Worm (Caenorhabditis elegans): ENCODE results near the gene Y116A8C.37.

- TF ChIP-seq sea-1 (GFP tag; conservative IDR thresholded peaks at IDR 0.05) = no peak
- no peak for TF ChIP-seq scrt-1 (GFP tag; IDR thresholded peaks at IDR 0.05)
Measured at ce11 chrIV:17099113-17099512, 31.8 kb downstream of the Y116A8C.37 start.
